Worm (Caenorhabditis elegans) whole organism, L1 larva: ENCODE results near the gene C35B1.4.

Experiments
- C04F5.9 ChIP-seq: sonication (generic microtip); optimal IDR thresholded peaks from 2 replicates; lab custom pipeline; 2016; ENCODE audit warnings: missing genetic modification characterization, missing compliant biosample characterization
- C16A3.4 ChIP-seq: fragments of 150-350 bp; optimal IDR thresholded peaks from 2 replicates; lab custom pipeline; 2014; ENCODE audit warnings: missing biosample characterization, missing genetic modification characterization
- C34B4.2 ChIP-seq: sonication (generic microtip); optimal IDR thresholded peaks from 2 replicates; lab custom pipeline; 2017; ENCODE audit warnings: mild to moderate bottlenecking, missing genetic modification characterization, missing compliant biosample characterization
- F16B12.6 ChIP-seq: fragments of 150-350 bp; optimal IDR thresholded peaks from 2 replicates; lab custom pipeline; 2014; ENCODE audit warnings: missing biosample characterization, missing genetic modification characterization
- aly-2 ChIP-seq: fragments of 150-350 bp; optimal IDR thresholded peaks from 2 replicates; lab custom pipeline; 2014; ENCODE audit warnings: missing biosample characterization, missing genetic modification characterization
- ceh-63 ChIP-seq: fragments of 200-800 bp; sonication (Bioruptor generic); optimal IDR thresholded peaks from 2 replicates; lab custom pipeline; 2018; ENCODE audit warnings: mild to moderate bottlenecking, missing genetic modification characterization, missing compliant biosample characterization
- ceh-88 ChIP-seq: fragments of 200-800 bp; sonication (Bioruptor generic); IDR thresholded peaks from 2 replicates; pipeline ENCODE4 v1.3.6; 2022; ENCODE audit warnings: missing genetic modification characterization, missing compliant biosample characterization
- ceh-90 ChIP-seq: sonication (generic microtip); optimal IDR thresholded peaks from 2 replicates; lab custom pipeline; 2016; ENCODE audit warnings: missing genetic modification characterization, missing compliant biosample characterization
- dpl-1 ChIP-seq, 3 experiments: fragments of 150-350 bp in 2 of 3; sonication (generic microtip) in 1 of 3; optimal IDR thresholded peaks; 2 replicates each; lab custom pipeline; 2014 to 2017; ENCODE audit warnings: missing biosample characterization in 3 of 3, missing genetic modification characterization in 3 of 3, missing genetic modification reagents in 3 of 3
- dsc-1 ChIP-seq: sonication (generic microtip); optimal IDR thresholded peaks from 2 replicates; lab custom pipeline; 2016; ENCODE audit warnings: mild to moderate bottlenecking, missing genetic modification characterization, missing compliant biosample characterization
- efl-1 ChIP-seq, 4 experiments: fragments of 150-350 bp; optimal IDR thresholded peaks in 3 of 4; peaks in 1 of 4; 1 replicate in 1 of 4; 2 replicates in 3 of 4; lab custom pipeline; 2014; ENCODE audit warnings: missing biosample characterization in 2 of 4, missing genetic modification characterization in 2 of 4, missing genetic modification reagents in 2 of 4
- egl-27 ChIP-seq, 2 experiments: fragments of 150-350 bp in 1 of 2; sonication (generic microtip); optimal IDR thresholded peaks; 3 replicates each; lab custom pipeline; 2017 to 2018; ENCODE audit warnings: missing biosample characterization in 2 of 2, missing genetic modification characterization in 2 of 2, missing genetic modification reagents in 2 of 2
- elt-2 ChIP-seq: sonication (generic microtip); optimal IDR thresholded peaks from 2 replicates; lab custom pipeline; 2016; ENCODE audit warnings: missing genetic modification characterization, mild to moderate bottlenecking, inconsistent platforms, missing compliant biosample characterization, missing genetic modification reagents
- elt-3 ChIP-seq, 6 experiments: fragments of 150-350 bp in 1 of 6; sonication (generic microtip); optimal IDR thresholded peaks; 2 replicates each; lab custom pipeline; 2017 to 2018; ENCODE audit warnings: missing biosample characterization in 6 of 6, missing genetic modification characterization in 6 of 6, inconsistent platforms in 1 of 6
- ets-5 ChIP-seq: fragments of 200-800 bp; sonication (Bioruptor generic); IDR thresholded peaks from 2 replicates; pipeline ENCODE4 v1.3.6; 2022; ENCODE audit warnings: missing genetic modification characterization, missing compliant biosample characterization
- fos-1 ChIP-seq: fragments of 150-350 bp; optimal IDR thresholded peaks from 2 replicates; lab custom pipeline; 2014; ENCODE audit warnings: missing biosample characterization, missing genetic modification characterization
- hlh-17 ChIP-seq: fragments of 200-800 bp; sonication (Bioruptor generic); optimal IDR thresholded peaks from 2 replicates; lab custom pipeline; 2018; ENCODE audit warnings: missing genetic modification characterization, mild to moderate bottlenecking, missing compliant biosample characterization, moderate library complexity, borderline replicate concordance
- hpl-2 ChIP-seq: fragments of 150-350 bp; optimal IDR thresholded peaks from 2 replicates; lab custom pipeline; 2014; ENCODE audit warnings: missing biosample characterization, missing genetic modification reagents, missing genetic modification characterization
- irx-1 ChIP-seq: sonication (generic microtip); optimal IDR thresholded peaks from 2 replicates; lab custom pipeline; 2016; ENCODE audit warnings: missing genetic modification characterization, missing compliant biosample characterization
- isw-1 ChIP-seq: fragments of 200-800 bp; sonication (Bioruptor generic); IDR thresholded peaks from 2 replicates; pipeline ENCODE4 v1.3.6; 2022; ENCODE audit warnings: missing genetic modification characterization, missing compliant biosample characterization
- jun-1 ChIP-seq: fragments of 150-350 bp; optimal IDR thresholded peaks from 2 replicates; lab custom pipeline; 2014; ENCODE audit warnings: missing biosample characterization, missing genetic modification reagents, missing genetic modification characterization
- lin-15B ChIP-seq: fragments of 150-350 bp; sonication (generic microtip); optimal IDR thresholded peaks from 3 replicates; lab custom pipeline; 2014; ENCODE audit warnings: missing biosample characterization, missing genetic modification characterization
- lin-35 ChIP-seq, 2 experiments: fragments of 150-350 bp; optimal IDR thresholded peaks; 2 replicates each; lab custom pipeline; 2014; ENCODE audit warnings: missing biosample characterization in 2 of 2, missing genetic modification characterization in 2 of 2, missing genetic modification reagents in 2 of 2
- lin-39 ChIP-seq: fragments of 150-350 bp; optimal IDR thresholded peaks from 2 replicates; lab custom pipeline; 2014; ENCODE audit warnings: missing biosample characterization, missing genetic modification reagents, missing genetic modification characterization
- lsy-2 ChIP-seq, 2 experiments: fragments of 150-350 bp; optimal IDR thresholded peaks; 2 replicates each; lab custom pipeline; 2014; ENCODE audit warnings: missing biosample characterization in 2 of 2, missing genetic modification characterization in 2 of 2
- mab-9 ChIP-seq: fragments of 200-800 bp; sonication (Bioruptor generic); IDR thresholded peaks from 2 replicates; pipeline ENCODE4 v1.3.6; 2022; ENCODE audit warnings: missing genetic modification reagents, missing genetic modification characterization, missing compliant biosample characterization
- mep-1 ChIP-seq: fragments of 150-350 bp; optimal IDR thresholded peaks from 2 replicates; lab custom pipeline; 2014; ENCODE audit warnings: missing biosample characterization, missing genetic modification characterization
- nhr-19 ChIP-seq: fragments of 200-800 bp; sonication (Bioruptor generic); conservative IDR thresholded peaks from 2 replicates; pipeline ENCODE4 v1.3.6; 2022; ENCODE audit warnings: missing genetic modification characterization, missing compliant biosample characterization
- nhr-20 ChIP-seq: sonication (generic microtip); optimal IDR thresholded peaks from 2 replicates; lab custom pipeline; 2016; ENCODE audit warnings: mild to moderate bottlenecking, missing genetic modification characterization, missing compliant biosample characterization
- nhr-47 ChIP-seq: sonication (generic microtip); optimal IDR thresholded peaks from 2 replicates; lab custom pipeline; 2016; ENCODE audit warnings: mild to moderate bottlenecking, missing genetic modification characterization, moderate library complexity, missing compliant biosample characterization
- nhr-71 ChIP-seq: sonication (generic microtip); optimal IDR thresholded peaks from 2 replicates; lab custom pipeline; 2016; ENCODE audit warnings: mild to moderate bottlenecking, missing genetic modification characterization, moderate library complexity, missing compliant biosample characterization
- nhr-77 ChIP-seq: fragments of 150-350 bp; optimal IDR thresholded peaks from 2 replicates; lab custom pipeline; 2014; ENCODE audit warnings: missing biosample characterization, missing genetic modification characterization
- nhr-85 ChIP-seq: sonication (generic microtip); peaks from one replicate; lab custom pipeline; 2016; ENCODE audit warnings: missing genetic modification characterization, inconsistent platforms, missing compliant biosample characterization
- nhr-90 ChIP-seq: sonication (generic microtip); optimal IDR thresholded peaks from 2 replicates; lab custom pipeline; 2016; ENCODE audit warnings: mild to moderate bottlenecking, missing genetic modification characterization, missing compliant biosample characterization; ENCODE audit not compliant: poor library complexity
- pag-3 ChIP-seq: sonication (generic microtip); optimal IDR thresholded peaks from 2 replicates; lab custom pipeline; 2017; ENCODE audit warnings: missing genetic modification characterization, mild to moderate bottlenecking, missing compliant biosample characterization, antibody characterized with exemption, borderline replicate concordance; ENCODE audit not compliant: insufficient read depth
- rnt-1 ChIP-seq: sonication (generic microtip); optimal IDR thresholded peaks from 2 replicates; lab custom pipeline; 2016; ENCODE audit warnings: mild to moderate bottlenecking, missing genetic modification characterization, moderate library complexity, missing compliant biosample characterization
- skn-1 ChIP-seq: fragments of 150-350 bp; optimal IDR thresholded peaks from 2 replicates; lab custom pipeline; 2014; ENCODE audit warnings: missing biosample characterization, missing genetic modification characterization
- snpc-4 ChIP-seq: fragments of 150-350 bp; optimal IDR thresholded peaks from 2 replicates; lab custom pipeline; 2014; ENCODE audit warnings: missing biosample characterization, missing genetic modification characterization
- snu-23 ChIP-seq: sonication (generic microtip); optimal IDR thresholded peaks from 2 replicates; lab custom pipeline; 2016; ENCODE audit warnings: missing genetic modification characterization, missing compliant biosample characterization
- sptf-1 ChIP-seq: fragments of 150-350 bp; optimal IDR thresholded peaks from 2 replicates; lab custom pipeline; 2014; ENCODE audit warnings: missing biosample characterization, missing genetic modification characterization
- swsn-7 ChIP-seq: sonication (generic microtip); optimal IDR thresholded peaks from 2 replicates; lab custom pipeline; 2016; ENCODE audit warnings: missing genetic modification characterization, missing compliant biosample characterization
- tbx-2 ChIP-seq: sonication (generic microtip); optimal IDR thresholded peaks from 2 replicates; lab custom pipeline; 2016; ENCODE audit warnings: missing genetic modification characterization, missing compliant biosample characterization
- unc-130 ChIP-seq: fragments of 150-350 bp; optimal IDR thresholded peaks from 2 replicates; lab custom pipeline; 2017; ENCODE audit warnings: missing biosample characterization, missing genetic modification characterization, inconsistent platforms
- unc-86 ChIP-seq: sonication (generic microtip); optimal IDR thresholded peaks from 2 replicates; lab custom pipeline; 2016; ENCODE audit warnings: missing genetic modification characterization, missing compliant biosample characterization
- unc-98 ChIP-seq: fragments of 200-800 bp; sonication (Bioruptor generic); IDR thresholded peaks from 2 replicates; pipeline ENCODE4 v1.3.6; 2022; ENCODE audit warnings: missing genetic modification characterization, missing compliant biosample characterization
- xbp-1 ChIP-seq: sonication (generic microtip); optimal IDR thresholded peaks from 2 replicates; lab custom pipeline; 2016; ENCODE audit warnings: missing genetic modification characterization, missing compliant biosample characterization
- ztf-11 ChIP-seq, 2 experiments: sonication (generic microtip); optimal IDR thresholded peaks; 2 replicates each; lab custom pipeline; 2016 to 2017; ENCODE audit warnings: missing genetic modification characterization in 2 of 2, missing biosample characterization in 1 of 2, missing compliant biosample characterization in 1 of 2

Gene C35B1.4

ce11 chrIV:4085022-4085421 is 5.4 kb downstream of the C35B1.4 start (continued):
- TF ChIP-seq swsn-7 (no peak), ceh-63 (GFP tag; lab: Kevin White, UChicago) (no peak), unc-98 (GFP tag; lab: Robert Waterston, UW) (no peak), mep-1 (no peak), unc-86 (tag; lab: Kevin White, UChicago) (no peak), hlh-17 (no peak), nhr-19 (GFP tag; lab: Robert Waterston, UW) (peak; percentile 28; the same call in 1 of the 2 replicates), snu-23 (GFP tag; lab: Kevin White, UChicago) (peak; percentile 27), mab-9 (GFP tag; lab: Robert Waterston, UW) (no peak), nhr-77 (tag; lab: Kevin White, UChicago) (no peak), skn-1 (tag; lab: Kevin White, UChicago) (peak; percentile 98), nhr-85 (tag; lab: Kevin White, UChicago) (peak; percentile 83), lin-39 (tag; lab: Kevin White, UChicago) (no peak), ceh-88 (GFP tag; lab: Robert Waterston, UW) (no peak), elt-2 (tag; lab: Kevin White, UChicago) (peak; percentile 48), unc-130 (tag; lab: Kevin White, UChicago) (no peak)

ce11 chrIV:4085787-4086262 is 6.2 kb downstream of the C35B1.4 start, which contains the start of gene C35B1.2:
Gene C35B1.2, plus strand, starts transcription at chrIV:4086212.
- TF ChIP-seq F16B12.6 (tag; lab: Kevin White, UChicago) (peak; percentile 86), hpl-2 (GFP tag; lab: Kevin White, UChicago) (no peak), xbp-1 (tag; lab: Kevin White, UChicago) (peak; percentile 29), nhr-85 (tag; lab: Kevin White, UChicago) (peak; percentile 63), nhr-71 (tag; lab: Kevin White, UChicago) (peak; percentile 43), efl-1 (optimal IDR thresholded peaks at IDR 0.05; lab: Kevin White, UChicago) (peak; percentile 31 to 55), efl-1 (GFP tag; optimal IDR thresholded peaks at IDR 0.05 in 1 of 2; lab: Kevin White, UChicago) (peak; percentile 36 to 88), dpl-1 (GFP tag; optimal IDR thresholded peaks at IDR 0.05; lab: Kevin White, UChicago) (peak; percentile 2 to 57 (median 54)), ceh-90 (tag; lab: Kevin White, UChicago) (peak; percentile 24), aly-2 (tag; lab: Kevin White, UChicago) (no peak), swsn-7 (peak; percentile 24), mep-1 (peak; percentile 43), lsy-2 (tag; optimal IDR thresholded peaks at IDR 0.05; lab: Kevin White, UChicago) (peak; percentile 43 to 48), pag-3 (tag; lab: Kevin White, UChicago) (no peak), sptf-1 (tag; lab: Kevin White, UChicago) (no peak), dsc-1 (tag; lab: Kevin White, UChicago) (peak; percentile 29), ets-5 (no peak), snu-23 (GFP tag; lab: Kevin White, UChicago) (peak; percentile 41), fos-1 (no peak), lin-39 (tag; lab: Kevin White, UChicago) (peak; percentile 28), nhr-47 (peak; percentile 43), C16A3.4 (tag; lab: Kevin White, UChicago) (no peak), nhr-20 (tag; lab: Kevin White, UChicago) (peak; percentile 11), lin-35 (GFP tag; optimal IDR thresholded peaks at IDR 0.05; lab: Kevin White, UChicago) (peak in 1 of 2 experiments; percentile 17)
- TF ChIP-seq, all 84 proteins: peak for 16

- TF ChIP-seq snpc-4 (tag; lab: Kevin White, UChicago) (peak; percentile 42), ztf-11 (tag; optimal IDR thresholded peaks at IDR 0.05; lab: Kevin White, UChicago) (peak in 1 of 2 experiments; percentile 45), xbp-1 (tag; lab: Kevin White, UChicago) (peak; percentile 81), nhr-20 (tag; lab: Kevin White, UChicago) (peak; percentile 84), aly-2 (tag; lab: Kevin White, UChicago) (peak; percentile 19), jun-1 (tag; lab: Kevin White, UChicago) (peak; percentile 76), C34B4.2 (tag; lab: Kevin White, UChicago) (no peak), nhr-90 (tag; lab: Kevin White, UChicago) (peak; percentile 68), isw-1 (GFP tag; lab: Robert Waterston, UW) (peak; percentile 71), unc-130 (tag; lab: Kevin White, UChicago) (no peak), F16B12.6 (tag; lab: Kevin White, UChicago) (peak; percentile 46), lin-15B (no peak), rnt-1 (tag; lab: Kevin White, UChicago) (peak; percentile 80), irx-1 (peak; percentile 38), tbx-2 (peak; percentile 80), ceh-88 (GFP tag; lab: Robert Waterston, UW) (peak; percentile 64), C04F5.9 (tag; lab: Kevin White, UChicago) (peak; percentile 17), skn-1 (tag; lab: Kevin White, UChicago) (peak; percentile 76), elt-2 (tag; lab: Kevin White, UChicago) (peak; percentile 24), egl-27 (tag; optimal IDR thresholded peaks at IDR 0.05; lab: Kevin White, UChicago) (peak; percentile 4 to 58), elt-3 (tag; optimal IDR thresholded peaks at IDR 0.05; lab: Kevin White, UChicago) (peak in 2 of 6 experiments; percentile 19 to 36), lin-35 (GFP tag; optimal IDR thresholded peaks at IDR 0.05; lab: Kevin White, UChicago) (peak; percentile 60 to 62)
Observed at ce11 chrIV:4093087-4093486, 13.5 kb downstream of the C35B1.4 start.
